Worm (Caenorhabditis elegans) whole organism, L1 larva: ENCODE data around the gene F59B10.2.

Experiments
- C04F5.9 ChIP-seq: sonication (generic microtip); optimal IDR thresholded peaks from 2 replicates; lab custom pipeline; 2016; ENCODE audit warnings: missing genetic modification characterization, missing compliant biosample characterization
- F16B12.6 ChIP-seq: fragments of 150-350 bp; optimal IDR thresholded peaks from 2 replicates; lab custom pipeline; 2014; ENCODE audit warnings: missing biosample characterization, missing genetic modification characterization
- Y116A8C.19 ChIP-seq: sonication (generic microtip); optimal IDR thresholded peaks from 2 replicates; lab custom pipeline; 2016; ENCODE audit warnings: missing compliant biosample characterization, missing genetic modification characterization, borderline replicate concordance
- aha-1 ChIP-seq: fragments of 150-350 bp; optimal IDR thresholded peaks from 2 replicates; lab custom pipeline; 2014; ENCODE audit warnings: missing biosample characterization, missing genetic modification characterization
- alr-1 ChIP-seq: fragments of 200-800 bp; sonication (Bioruptor generic); optimal IDR thresholded peaks from 2 replicates; lab custom pipeline; 2018; ENCODE audit warnings: borderline replicate concordance, mild to moderate bottlenecking, missing genetic modification characterization, missing compliant biosample characterization
- aly-2 ChIP-seq: fragments of 150-350 bp; optimal IDR thresholded peaks from 2 replicates; lab custom pipeline; 2014; ENCODE audit warnings: missing biosample characterization, missing genetic modification characterization
- ama-1 ChIP-seq: fragments of 150-350 bp; optimal IDR thresholded peaks from 2 replicates; lab custom pipeline; 2014
- blmp-1 ChIP-seq: fragments of 150-350 bp; optimal IDR thresholded peaks from 2 replicates; lab custom pipeline; 2014; ENCODE audit warnings: missing biosample characterization, missing genetic modification characterization
- ceh-82 ChIP-seq, 3 experiments: fragments of 150-350 bp in 1 of 3; sonication (generic microtip) in 2 of 3; optimal IDR thresholded peaks; 2 replicates each; lab custom pipeline; 2014 to 2017; ENCODE audit warnings: missing biosample characterization in 3 of 3, missing genetic modification characterization in 3 of 3
- ceh-88 ChIP-seq: fragments of 200-800 bp; sonication (Bioruptor generic); IDR thresholded peaks from 2 replicates; pipeline ENCODE4 v1.3.6; 2022; ENCODE audit warnings: missing genetic modification characterization, missing compliant biosample characterization
- ceh-90 ChIP-seq: sonication (generic microtip); optimal IDR thresholded peaks from 2 replicates; lab custom pipeline; 2016; ENCODE audit warnings: missing genetic modification characterization, missing compliant biosample characterization
- dpl-1 ChIP-seq, 3 experiments: fragments of 150-350 bp in 2 of 3; sonication (generic microtip) in 1 of 3; optimal IDR thresholded peaks; 2 replicates each; lab custom pipeline; 2014 to 2017; ENCODE audit warnings: missing biosample characterization in 3 of 3, missing genetic modification characterization in 3 of 3, missing genetic modification reagents in 3 of 3
- efl-1 ChIP-seq, 4 experiments: fragments of 150-350 bp; optimal IDR thresholded peaks in 3 of 4; peaks in 1 of 4; 1 replicate in 1 of 4; 2 replicates in 3 of 4; lab custom pipeline; 2014; ENCODE audit warnings: missing biosample characterization in 2 of 4, missing genetic modification characterization in 2 of 4, missing genetic modification reagents in 2 of 4
- egl-13 ChIP-seq: sonication (generic microtip); optimal IDR thresholded peaks from 2 replicates; lab custom pipeline; 2016; ENCODE audit warnings: missing genotype, missing genetic modification reagents, missing genetic modification characterization, missing compliant biosample characterization
- elt-2 ChIP-seq: sonication (generic microtip); optimal IDR thresholded peaks from 2 replicates; lab custom pipeline; 2016; ENCODE audit warnings: missing genetic modification characterization, mild to moderate bottlenecking, inconsistent platforms, missing compliant biosample characterization, missing genetic modification reagents
- fkh-4 ChIP-seq: sonication (generic microtip); optimal IDR thresholded peaks from 2 replicates; lab custom pipeline; 2016; ENCODE audit warnings: missing compliant biosample characterization, missing genetic modification characterization, borderline replicate concordance
- grh-1 ChIP-seq: fragments of 200-800 bp; sonication (Bioruptor generic); IDR thresholded peaks from 2 replicates; pipeline ENCODE4 v1.3.6; 2022; ENCODE audit warnings: missing genetic modification reagents, missing genetic modification characterization, missing compliant biosample characterization
- hlh-17 ChIP-seq: fragments of 200-800 bp; sonication (Bioruptor generic); optimal IDR thresholded peaks from 2 replicates; lab custom pipeline; 2018; ENCODE audit warnings: missing genetic modification characterization, mild to moderate bottlenecking, missing compliant biosample characterization, moderate library complexity, borderline replicate concordance
- irx-1 ChIP-seq: sonication (generic microtip); optimal IDR thresholded peaks from 2 replicates; lab custom pipeline; 2016; ENCODE audit warnings: missing genetic modification characterization, missing compliant biosample characterization
- jun-1 ChIP-seq: fragments of 150-350 bp; optimal IDR thresholded peaks from 2 replicates; lab custom pipeline; 2014; ENCODE audit warnings: missing biosample characterization, missing genetic modification reagents, missing genetic modification characterization
- lin-14 ChIP-seq: fragments of 200-800 bp; sonication (Bioruptor generic); optimal IDR thresholded peaks from 2 replicates; lab custom pipeline; 2018; ENCODE audit warnings: mild to moderate bottlenecking, missing genetic modification characterization, moderate library complexity, missing compliant biosample characterization
- lin-15B ChIP-seq: fragments of 150-350 bp; sonication (generic microtip); optimal IDR thresholded peaks from 3 replicates; lab custom pipeline; 2014; ENCODE audit warnings: missing biosample characterization, missing genetic modification characterization
- lin-39 ChIP-seq: fragments of 150-350 bp; optimal IDR thresholded peaks from 2 replicates; lab custom pipeline; 2014; ENCODE audit warnings: missing biosample characterization, missing genetic modification reagents, missing genetic modification characterization
- lir-3 ChIP-seq: sonication (generic microtip); optimal IDR thresholded peaks from 2 replicates; lab custom pipeline; 2016; ENCODE audit warnings: mild to moderate bottlenecking, missing genetic modification characterization, moderate library complexity, missing compliant biosample characterization; ENCODE audit not compliant: poor library complexity
- mab-9 ChIP-seq: fragments of 200-800 bp; sonication (Bioruptor generic); IDR thresholded peaks from 2 replicates; pipeline ENCODE4 v1.3.6; 2022; ENCODE audit warnings: missing genetic modification reagents, missing genetic modification characterization, missing compliant biosample characterization
- mdl-1 ChIP-seq, 2 experiments: fragments of 150-350 bp; optimal IDR thresholded peaks; 2 replicates each; lab custom pipeline; 2014 to 2017; ENCODE audit warnings: missing biosample characterization in 2 of 2, missing genetic modification characterization in 2 of 2, inconsistent platforms in 1 of 2
- mef-2 ChIP-seq: fragments of 150-350 bp; optimal IDR thresholded peaks from 2 replicates; lab custom pipeline; 2014; ENCODE audit warnings: missing biosample characterization, missing genetic modification characterization
- mep-1 ChIP-seq: fragments of 150-350 bp; optimal IDR thresholded peaks from 2 replicates; lab custom pipeline; 2014; ENCODE audit warnings: missing biosample characterization, missing genetic modification characterization
- nhr-11 ChIP-seq: fragments of 150-350 bp; optimal IDR thresholded peaks from 2 replicates; lab custom pipeline; 2014; ENCODE audit warnings: missing biosample characterization, missing genetic modification characterization
- nhr-19 ChIP-seq: fragments of 200-800 bp; sonication (Bioruptor generic); conservative IDR thresholded peaks from 2 replicates; pipeline ENCODE4 v1.3.6; 2022; ENCODE audit warnings: missing genetic modification characterization, missing compliant biosample characterization
- nhr-237 ChIP-seq: fragments of 150-350 bp; optimal IDR thresholded peaks from 2 replicates; lab custom pipeline; 2014; ENCODE audit warnings: missing biosample characterization, missing genetic modification characterization
- nhr-47 ChIP-seq: sonication (generic microtip); optimal IDR thresholded peaks from 2 replicates; lab custom pipeline; 2016; ENCODE audit warnings: mild to moderate bottlenecking, missing genetic modification characterization, moderate library complexity, missing compliant biosample characterization
- nhr-71 ChIP-seq: sonication (generic microtip); optimal IDR thresholded peaks from 2 replicates; lab custom pipeline; 2016; ENCODE audit warnings: mild to moderate bottlenecking, missing genetic modification characterization, moderate library complexity, missing compliant biosample characterization
- nhr-76 ChIP-seq: sonication (generic microtip); optimal IDR thresholded peaks from 2 replicates; lab custom pipeline; 2017; ENCODE audit warnings: missing biosample characterization, missing genetic modification characterization
- nhr-85 ChIP-seq: sonication (generic microtip); peaks from one replicate; lab custom pipeline; 2016; ENCODE audit warnings: missing genetic modification characterization, inconsistent platforms, missing compliant biosample characterization
- pax-3 ChIP-seq: fragments of 200-800 bp; sonication (Bioruptor generic); optimal IDR thresholded peaks from 2 replicates; lab custom pipeline; 2018; ENCODE audit warnings: mild to moderate bottlenecking, missing genetic modification characterization, moderate library complexity, missing compliant biosample characterization
- pqm-1 ChIP-seq: sonication (generic microtip); optimal IDR thresholded peaks from 3 replicates; lab custom pipeline; 2017; ENCODE audit warnings: missing biosample characterization, missing genetic modification characterization
- rnt-1 ChIP-seq: sonication (generic microtip); optimal IDR thresholded peaks from 2 replicates; lab custom pipeline; 2016; ENCODE audit warnings: mild to moderate bottlenecking, missing genetic modification characterization, moderate library complexity, missing compliant biosample characterization
- skn-1 ChIP-seq: fragments of 150-350 bp; optimal IDR thresholded peaks from 2 replicates; lab custom pipeline; 2014; ENCODE audit warnings: missing biosample characterization, missing genetic modification characterization
- snpc-4 ChIP-seq: fragments of 150-350 bp; optimal IDR thresholded peaks from 2 replicates; lab custom pipeline; 2014; ENCODE audit warnings: missing biosample characterization, missing genetic modification characterization
- snu-23 ChIP-seq: sonication (generic microtip); optimal IDR thresholded peaks from 2 replicates; lab custom pipeline; 2016; ENCODE audit warnings: missing genetic modification characterization, missing compliant biosample characterization
- sptf-1 ChIP-seq: fragments of 150-350 bp; optimal IDR thresholded peaks from 2 replicates; lab custom pipeline; 2014; ENCODE audit warnings: missing biosample characterization, missing genetic modification characterization
- sup-37 ChIP-seq: fragments of 200-800 bp; sonication (Bioruptor generic); optimal IDR thresholded peaks from 2 replicates; lab custom pipeline; 2018; ENCODE audit warnings: mild to moderate bottlenecking, missing genetic modification characterization, missing compliant biosample characterization
- swsn-7 ChIP-seq: sonication (generic microtip); optimal IDR thresholded peaks from 2 replicates; lab custom pipeline; 2016; ENCODE audit warnings: missing genetic modification characterization, missing compliant biosample characterization
- tbx-2 ChIP-seq: sonication (generic microtip); optimal IDR thresholded peaks from 2 replicates; lab custom pipeline; 2016; ENCODE audit warnings: missing genetic modification characterization, missing compliant biosample characterization
- tlp-1 ChIP-seq: fragments of 150-350 bp; optimal IDR thresholded peaks from 2 replicates; lab custom pipeline; 2014; ENCODE audit warnings: missing biosample characterization, missing genetic modification characterization
- unc-130 ChIP-seq: fragments of 150-350 bp; optimal IDR thresholded peaks from 2 replicates; lab custom pipeline; 2017; ENCODE audit warnings: missing biosample characterization, missing genetic modification characterization, inconsistent platforms
- unc-86 ChIP-seq: sonication (generic microtip); optimal IDR thresholded peaks from 2 replicates; lab custom pipeline; 2016; ENCODE audit warnings: missing genetic modification characterization, missing compliant biosample characterization
- zag-1 ChIP-seq: fragments of 150-350 bp; optimal IDR thresholded peaks from 2 replicates; lab custom pipeline; 2014; ENCODE audit warnings: missing biosample characterization, missing genetic modification characterization
- zip-4 ChIP-seq: fragments of 200-800 bp; sonication (Bioruptor generic); optimal IDR thresholded peaks from 2 replicates; lab custom pipeline; 2018; ENCODE audit warnings: mild to moderate bottlenecking, missing genetic modification characterization, moderate library complexity, missing compliant biosample characterization
- ztf-4 ChIP-seq: fragments of 150-350 bp; optimal IDR thresholded peaks from 2 replicates; lab custom pipeline; 2014; ENCODE audit warnings: missing biosample characterization, missing genetic modification characterization

Gene F59B10.2

DNA sequence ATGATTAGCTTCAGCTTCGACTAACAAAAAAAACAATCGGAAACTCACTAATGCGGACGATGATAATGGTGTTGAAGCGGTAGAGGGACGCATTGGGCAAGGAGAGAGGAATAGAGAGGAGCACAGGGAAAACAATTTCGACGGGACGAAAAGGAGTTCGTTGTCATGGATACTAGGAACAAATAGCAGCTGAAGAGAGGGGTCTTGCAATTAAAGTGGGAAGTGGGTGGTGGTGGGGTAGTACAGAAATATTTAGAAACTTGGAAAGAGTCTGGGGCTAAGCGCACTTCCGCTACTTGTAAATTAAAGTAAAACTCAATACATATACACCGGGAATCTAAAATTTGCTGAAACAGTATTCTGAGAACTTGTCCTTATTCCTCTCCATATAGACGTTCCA, at the start of gene F59B10.2:
TSS of gene F59B10.2 (minus strand) at position 101 of the 400 bp plus-strand sequence.
- no peak for TF ChIP-seq tbx-2 (tag; lab: Kevin White, UChicago)
- no peak for TF ChIP-seq zag-1 (tag; lab: Kevin White, UChicago)
- no peak for TF ChIP-seq efl-1 (optimal IDR thresholded peaks at IDR 0.05; lab: Kevin White, UChicago)
- TF ChIP-seq efl-1 (GFP tag; optimal IDR thresholded peaks at IDR 0.05 in 1 of 2; lab: Kevin White, UChicago): peak in 1 of 2 experiments; percentile 52
- no peak for TF ChIP-seq lin-15B (tag; lab: Kevin White, UChicago)

DNA sequence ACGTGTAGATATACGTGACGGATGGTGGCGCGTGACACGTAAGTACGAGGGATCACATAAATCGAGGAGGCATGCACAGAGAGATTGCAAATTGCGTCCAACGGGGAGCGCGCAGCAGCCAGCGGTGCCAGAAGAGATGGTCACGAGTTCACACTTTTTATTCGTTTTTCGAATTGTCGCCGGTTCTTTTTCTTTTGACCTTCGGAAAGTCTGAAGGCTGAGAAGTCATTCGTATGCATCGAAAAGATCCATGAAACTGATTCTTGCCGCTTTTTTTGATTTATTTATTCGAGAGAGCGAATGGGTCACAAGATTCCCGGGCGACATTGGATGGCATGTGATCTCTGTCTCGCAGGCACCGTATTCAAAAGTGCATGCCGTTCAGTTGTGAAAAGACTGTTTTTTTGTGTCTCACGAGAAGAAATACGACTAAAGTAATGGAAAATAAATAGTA, 49.3 kb upstream of the F59B10.2 start:
- TF ChIP-seq swsn-7 (tag; lab: Kevin White, UChicago) (peak; percentile 83), alr-1 (tag; lab: Kevin White, UChicago) (no peak), lin-14 (peak; percentile 97), lin-39 (peak; percentile 64), nhr-76 (tag; lab: Kevin White, UChicago) (no peak), nhr-71 (tag; lab: Kevin White, UChicago) (peak; percentile 96), snu-23 (GFP tag; lab: Kevin White, UChicago) (peak; percentile 93), lir-3 (tag; lab: Kevin White, UChicago) (peak; percentile 78), F16B12.6 (no peak), tlp-1 (no peak), ztf-4 (peak; percentile 76), mab-9 (GFP tag; lab: Robert Waterston, UW) (peak; percentile 87), skn-1 (tag; lab: Kevin White, UChicago) (peak; percentile 45), egl-13 (tag; lab: Kevin White, UChicago) (peak; percentile 51), zip-4 (GFP tag; lab: Kevin White, UChicago) (peak; percentile 53), nhr-11 (tag; lab: Kevin White, UChicago) (peak; percentile 61), dpl-1 (GFP tag; optimal IDR thresholded peaks at IDR 0.05; lab: Kevin White, UChicago) (peak; percentile 47 to 65 (median 58)), nhr-85 (tag; lab: Kevin White, UChicago) (peak; percentile 97), hlh-17 (GFP tag; lab: Kevin White, UChicago) (no peak), unc-86 (tag; lab: Kevin White, UChicago) (peak; percentile 78), snpc-4 (tag; lab: Kevin White, UChicago) (peak; percentile 31), pax-3 (tag; lab: Kevin White, UChicago) (peak; percentile 77), mdl-1 (tag; optimal IDR thresholded peaks at IDR 0.05; lab: Kevin White, UChicago) (peak in 1 of 2 experiments; percentile 97), aha-1 (tag; lab: Kevin White, UChicago) (peak; percentile 87), pqm-1 (no peak), C04F5.9 (tag; lab: Kevin White, UChicago) (peak; percentile 22), nhr-19 (GFP tag; lab: Robert Waterston, UW) (peak; percentile 87), mef-2 (tag; lab: Kevin White, UChicago) (no peak), mep-1 (peak; percentile 82), ceh-90 (no peak), aly-2 (tag; lab: Kevin White, UChicago) (no peak), blmp-1 (peak; percentile 77), grh-1 (GFP tag; lab: Robert Waterston, UW) (peak; percentile 45), ceh-82 (tag; optimal IDR thresholded peaks at IDR 0.05; lab: Kevin White, UChicago) (peak; percentile 12 to 56 (median 37)), sup-37 (GFP tag; lab: Kevin White, UChicago) (peak; percentile 51), elt-2 (tag; lab: Kevin White, UChicago) (peak; percentile 25), nhr-47 (tag; lab: Kevin White, UChicago) (peak; percentile 88), Y116A8C.19 (no peak), jun-1 (tag; lab: Kevin White, UChicago) (peak; percentile 43), unc-130 (tag; lab: Kevin White, UChicago) (peak; percentile 31), irx-1 (tag; lab: Kevin White, UChicago) (peak; percentile 78), nhr-237 (tag; lab: Kevin White, UChicago) (no peak), lin-15B (tag; lab: Kevin White, UChicago) (no peak), rnt-1 (tag; lab: Kevin White, UChicago) (peak; percentile 89), fkh-4 (tag; lab: Kevin White, UChicago) (no peak), sptf-1 (tag; lab: Kevin White, UChicago) (no peak), ama-1 (lab: Kevin White, UChicago) (peak; percentile 58), ceh-88 (GFP tag; lab: Robert Waterston, UW) (peak; percentile 80)
